Worm (Caenorhabditis elegans): ENCODE data around the gene tbx-36.

The tbx-36 gene

DNA sequence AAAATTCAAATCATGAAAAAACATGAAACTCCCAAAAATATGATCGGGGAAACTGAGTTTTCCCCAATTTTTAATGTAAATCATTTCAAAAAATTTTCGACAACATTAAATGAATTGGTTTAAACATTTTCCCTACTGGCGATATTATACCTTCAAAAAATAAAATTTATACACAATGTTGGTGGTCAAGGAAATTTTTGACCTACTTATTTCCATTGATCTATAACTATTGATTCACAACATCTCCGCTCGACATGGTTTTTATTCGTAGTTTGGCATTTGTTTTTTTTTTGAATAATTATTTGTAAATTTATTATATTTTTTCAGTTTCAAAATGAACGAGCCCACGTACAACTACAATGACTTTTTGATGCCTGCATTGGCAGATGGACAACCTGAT, at the start of gene tbx-36:
Gene tbx-36 (plus strand): TSS at position 301 of the 400 bp plus-strand sequence.
- no peak for TF ChIP-seq zag-1 (tag; optimal IDR thresholded peaks at IDR 0.05)
- TF ChIP-seq aha-1 (tag) = peak; percentile 56

DNA sequence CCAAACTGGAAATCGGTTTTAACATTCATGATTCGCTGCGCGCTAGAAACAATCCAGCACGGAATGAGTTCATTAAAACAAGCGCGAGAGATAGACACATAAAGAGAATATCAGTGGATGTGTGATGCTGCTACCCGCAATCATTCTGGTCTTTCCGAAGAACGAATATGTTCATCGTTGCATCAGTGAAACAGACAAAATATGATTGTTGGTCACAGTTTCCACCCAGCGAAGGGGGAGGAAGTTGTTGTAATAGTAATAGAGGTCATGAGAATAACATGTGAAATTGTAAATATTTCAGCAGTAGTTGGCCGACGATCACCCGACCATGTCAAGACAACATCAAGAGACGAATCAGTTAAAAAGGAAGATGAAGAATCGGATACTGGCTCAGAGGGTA, 49.2 kb upstream of the tbx-36 start:
- TF ChIP-seq mxl-2 (GFP tag; conservative IDR thresholded peaks at IDR 0.05) = peak; percentile 52; the same call in 1 of the 2 replicates
- no peak for TF ChIP-seq F10B5.3 (tag; optimal IDR thresholded peaks at IDR 0.05)
- no peak for TF ChIP-seq Y48G9A.11 (GFP tag; IDR thresholded peaks at IDR 0.05)
- TF ChIP-seq mdl-1 (tag; optimal IDR thresholded peaks at IDR 0.05) = peak in 1 of 2 experiments; percentile 70
- TF ChIP-seq mep-1 (tag; optimal IDR thresholded peaks at IDR 0.05) = peak; percentile 9
- TF ChIP-seq nhr-25 (tag; optimal IDR thresholded peaks at IDR 0.05; ENCODE audit: borderline replicate concordance, insufficient read depth) = peak; percentile 66
- TF ChIP-seq zfp-3 (GFP tag; conservative IDR thresholded peaks at IDR 0.05) = no peak
- no peak for TF ChIP-seq pha-4 (GFP tag; IDR thresholded peaks at IDR 0.05)
- TF ChIP-seq pha-4 (tag; optimal IDR thresholded peaks at IDR 0.05) = no peak
- no peak for TF ChIP-seq fkh-10 (GFP tag; optimal IDR thresholded peaks at IDR 0.05)
- TF ChIP-seq dmd-6 (GFP tag; IDR thresholded peaks at IDR 0.05) = peak; percentile 49; the same call in 1 of the 2 replicates
- TF ChIP-seq hlh-30 (tag; optimal IDR thresholded peaks at IDR 0.05; ENCODE audit: insufficient read depth) = peak; percentile 62
- TF ChIP-seq nhr-48 (tag; optimal IDR thresholded peaks at IDR 0.05) = peak; percentile 48
- TF ChIP-seq cey-2 (tag; optimal IDR thresholded peaks at IDR 0.05; ENCODE audit: borderline replicate concordance, insufficient read depth) = peak; percentile 54
- TF ChIP-seq nhr-76 (tag; optimal IDR thresholded peaks at IDR 0.05) = no peak
- TF ChIP-seq spr-3 (GFP tag; optimal IDR thresholded peaks at IDR 0.05) = no peak
- peak; percentile 55 for TF ChIP-seq hlh-11 (tag; optimal IDR thresholded peaks at IDR 0.05)
- TF ChIP-seq mxl-3 (GFP tag; optimal IDR thresholded peaks at IDR 0.05) = peak; percentile 11
- TF ChIP-seq nhr-10 (tag; optimal IDR thresholded peaks at IDR 0.05) = peak; percentile 34
- TF ChIP-seq nhr-28 (tag; optimal IDR thresholded peaks at IDR 0.05) = peak; percentile 48

- TF ChIP-seq nhr-48 (tag; optimal IDR thresholded peaks at IDR 0.05) (peak; percentile 10), mes-2 (tag; optimal IDR thresholded peaks at IDR 0.05; ENCODE audit: poor library complexity, severe bottlenecking) (no peak), lin-39 (tag; optimal IDR thresholded peaks at IDR 0.05) (no peak), lim-7 (GFP tag; IDR thresholded peaks at IDR 0.05) (no peak), Y48G9A.11 (GFP tag; IDR thresholded peaks at IDR 0.05) (no peak), madf-5 (GFP tag; IDR thresholded peaks at IDR 0.05) (no peak), arid-1 (GFP tag; conservative IDR thresholded peaks at IDR 0.05) (no peak), dve-1 (tag; optimal IDR thresholded peaks at IDR 0.05; ENCODE audit: insufficient read depth) (peak; percentile 27), ces-1 (GFP tag; optimal IDR thresholded peaks at IDR 0.05) (no peak), mep-1 (tag; optimal IDR thresholded peaks at IDR 0.05) (peak; percentile 34), hlh-30 (tag; optimal IDR thresholded peaks at IDR 0.05; ENCODE audit: insufficient read depth) (peak; percentile 33), F37D6.2 (tag; optimal IDR thresholded peaks at IDR 0.05) (no peak), hlh-11 (tag; optimal IDR thresholded peaks at IDR 0.05) (peak; percentile 24), aha-1 (tag) (peak; percentile 55), Y75B8A.6 (GFP tag; IDR thresholded peaks at IDR 0.05) (no peak), nhr-25 (tag; optimal IDR thresholded peaks at IDR 0.05; ENCODE audit: borderline replicate concordance, insufficient read depth) (no peak), nhr-28 (tag; optimal IDR thresholded peaks at IDR 0.05) (peak; percentile 8), zfp-3 (GFP tag; conservative IDR thresholded peaks at IDR 0.05) (no peak), nhr-6 (tag; optimal IDR thresholded peaks at IDR 0.05) (no peak), fos-1 (tag; optimal IDR thresholded peaks at IDR 0.05) (no peak), ceh-28 (tag; optimal IDR thresholded peaks at IDR 0.05) (no peak)
These were observed 47.5 kb upstream of the tbx-36 start for ce11 chrIV:11902832-11903231.

- TF ChIP-seq lir-3 (tag; optimal IDR thresholded peaks at IDR 0.05) (no peak), aha-1 (tag) (peak; percentile 24)
These were observed 46.7 kb upstream of the tbx-36 start for ce11 chrIV:11903676-11904075.

Measured in whole organism, L4 larva.